Fruit fly (Drosophila melanogaster): ENCODE results near the gene twit.

The twit gene

dm6 chr2L:20807617-20808509 is 44.5 kb upstream of the twit start (continued):
- TF ChIP-seq bab2 (GFP tag; optimal IDR thresholded peaks at IDR 0.05) (peak; percentile 2), nerfin-1 (tag; optimal IDR thresholded peaks at IDR 0.05) (no peak), slbo (GFP tag; IDR thresholded peaks at IDR 0.05) (peak; percentile 63), CG12104 (GFP tag; optimal IDR thresholded peaks at IDR 0.05) (peak; percentile 46), NC2β (GFP tag; optimal IDR thresholded peaks at IDR 0.05) (no peak), CG1233 (GFP tag; optimal IDR thresholded peaks at IDR 0.05) (peak; percentile 51), zf30C (GFP tag; optimal IDR thresholded peaks at IDR 0.05) (peak; percentile 68), ttk (GFP tag; IDR thresholded peaks at IDR 0.05) (0 out of 2 replicates have a peak, but pooled peaks have one; percentile 12), Hr51 (GFP tag; optimal IDR thresholded peaks at IDR 0.05) (peak; percentile 6 to 68), dpn (GFP tag; optimal IDR thresholded peaks at IDR 0.05) (peak in 1 of 2 experiments; percentile 4), CG6765 (GFP tag; optimal IDR thresholded peaks at IDR 0.05) (peak; percentile 15), caup (GFP tag; optimal IDR thresholded peaks at IDR 0.05; ENCODE audit: severe bottlenecking) (peak; percentile 74), CHES-1-like (GFP tag; optimal IDR thresholded peaks at IDR 0.05) (peak; percentile 40), eyg (GFP tag; optimal IDR thresholded peaks at IDR 0.05) (peak; percentile 52), Lpt (GFP tag; optimal IDR thresholded peaks at IDR 0.05) (no peak), CG10543 (GFP tag; optimal IDR thresholded peaks at IDR 0.05) (peak; percentile 19), bowl (GFP tag; IDR thresholded peaks at IDR 0.05) (no peak), nau (GFP tag; optimal IDR thresholded peaks at IDR 0.05) (peak; percentile 74), E2f1 (GFP tag; IDR thresholded peaks at IDR 0.05) (peak; percentile 66), fd3F (GFP tag; optimal IDR thresholded peaks at IDR 0.05) (peak; percentile 61), Antp (GFP tag; optimal IDR thresholded peaks at IDR 0.05) (no peak), sd (tag; optimal IDR thresholded peaks at IDR 0.05) (peak; percentile 25), CG10979 (tag; optimal IDR thresholded peaks at IDR 0.05) (peak; percentile 50), her (GFP tag; optimal IDR thresholded peaks at IDR 0.05) (peak; percentile 59), CoRest (tag; optimal IDR thresholded peaks at IDR 0.05) (peak; percentile 55), dysf (GFP tag; IDR thresholded peaks at IDR 0.05) (peak; percentile 74), Fer2 (tag; optimal IDR thresholded peaks at IDR 0.05) (peak; percentile 53), CG10209 (GFP tag; optimal IDR thresholded peaks at IDR 0.05) (peak; percentile 37), Sry-β (GFP tag; optimal IDR thresholded peaks at IDR 0.05) (no peak), CG33213 (GFP tag; optimal IDR thresholded peaks at IDR 0.05) (peak; percentile 28), ro (GFP tag; IDR thresholded peaks at IDR 0.05) (no peak), kay (GFP tag; optimal IDR thresholded peaks at IDR 0.05) (no peak), CG6813 (GFP tag; optimal IDR thresholded peaks at IDR 0.05) (peak; percentile 73), prd (optimal IDR thresholded peaks at IDR 0.05) (no peak), prd (GFP tag; IDR thresholded peaks at IDR 0.05) (peak; percentile 54; the same call in 2 of the 3 replicates), CG18619 (GFP tag; optimal IDR thresholded peaks at IDR 0.05) (peak; percentile 32), Sox102F (GFP tag; optimal IDR thresholded peaks at IDR 0.05) (peak; percentile 65), cwo (GFP tag; optimal IDR thresholded peaks at IDR 0.05) (peak; percentile 52), nmo (GFP tag; optimal IDR thresholded peaks at IDR 0.05) (peak; percentile 29), zen (tag; optimal IDR thresholded peaks at IDR 0.05) (no peak), CG32772 (GFP tag; IDR thresholded peaks at IDR 0.05) (peak; percentile 45; the same call in 1 of the 2 replicates), CG31365 (tag; optimal IDR thresholded peaks at IDR 0.05) (peak; percentile 43), CG9817 (tag; optimal IDR thresholded peaks at IDR 0.05) (peak; percentile 47), Dref (GFP tag; IDR thresholded peaks at IDR 0.05) (no peak), so (GFP tag; IDR thresholded peaks at IDR 0.05) (peak; percentile 50; the same call in 1 of the 3 replicates), BEAF-32 (GFP tag; optimal IDR thresholded peaks at IDR 0.05) (no peak), maf-S (GFP tag; optimal IDR thresholded peaks at IDR 0.05) (no peak), Bteb2 (GFP tag; optimal IDR thresholded peaks at IDR 0.05) (peak; percentile 28)

Data from whole organism, embryonic.